Worm (Caenorhabditis elegans) whole organism, L2 larva: ENCODE results near the gene R186.3.

Experiments used
- R02D3.7 ChIP-seq: fragments of 150-350 bp; optimal IDR thresholded peaks from 2 replicates; lab custom pipeline; 2014; ENCODE audit warnings: missing biosample characterization, missing genetic modification characterization
- blmp-1 ChIP-seq: sonication (generic microtip); optimal IDR thresholded peaks from 2 replicates; lab custom pipeline; 2017; ENCODE audit warnings: missing genetic modification characterization, mild to moderate bottlenecking, missing compliant biosample characterization, antibody characterized with exemption, moderate library complexity; ENCODE audit not compliant: insufficient read depth
- lin-13 ChIP-seq: fragments of 150-350 bp; optimal IDR thresholded peaks from 2 replicates; lab custom pipeline; 2014; ENCODE audit warnings: missing biosample characterization, missing genetic modification reagents, missing genetic modification characterization
- lin-39 ChIP-seq: fragments of 150-350 bp; optimal IDR thresholded peaks from 2 replicates; lab custom pipeline; 2014; ENCODE audit warnings: missing biosample characterization, missing genetic modification reagents, missing genetic modification characterization
- nhr-21 ChIP-seq: fragments of 150-350 bp; optimal IDR thresholded peaks from 2 replicates; lab custom pipeline; 2014; ENCODE audit warnings: missing biosample characterization, missing genetic modification characterization
- nhr-23 ChIP-seq: fragments of 150-350 bp; optimal IDR thresholded peaks from 2 replicates; lab custom pipeline; 2014; ENCODE audit warnings: missing biosample characterization, missing genetic modification reagents, missing genetic modification characterization
- nhr-25 ChIP-seq: fragments of 150-350 bp; sonication (generic microtip); optimal IDR thresholded peaks from 3 replicates; lab custom pipeline; 2014; ENCODE audit warnings: missing biosample characterization, missing genetic modification characterization
- nhr-77 ChIP-seq: fragments of 150-350 bp; optimal IDR thresholded peaks from 2 replicates; lab custom pipeline; 2014; ENCODE audit warnings: missing biosample characterization, missing genetic modification characterization
- skn-1 ChIP-seq: sonication (generic microtip); optimal IDR thresholded peaks from 2 replicates; lab custom pipeline; 2017; ENCODE audit warnings: missing biosample characterization, missing genetic modification characterization
- unc-39 ChIP-seq: fragments of 150-350 bp; optimal IDR thresholded peaks from 2 replicates; lab custom pipeline; 2014; ENCODE audit warnings: missing biosample characterization, missing genetic modification characterization
- unc-62 ChIP-seq: fragments of 150-350 bp; optimal IDR thresholded peaks from 2 replicates; lab custom pipeline; 2014; ENCODE audit warnings: missing biosample characterization, missing genetic modification reagents, missing genetic modification characterization
- zag-1 ChIP-seq: fragments of 150-350 bp; optimal IDR thresholded peaks from 2 replicates; lab custom pipeline; 2014; ENCODE audit warnings: missing biosample characterization, missing genetic modification characterization
- ztf-11 ChIP-seq: sonication (generic microtip); optimal IDR thresholded peaks from 2 replicates; lab custom pipeline; 2017; ENCODE audit warnings: missing biosample characterization, missing genetic modification characterization

- TF ChIP-seq lin-13: no peak
- TF ChIP-seq R02D3.7 (tag; lab: Kevin White, UChicago): no peak
- TF ChIP-seq nhr-25 (tag; lab: Kevin White, UChicago): peak; percentile 46
- peak; percentile 13 for TF ChIP-seq zag-1
- no peak for TF ChIP-seq ztf-11 (tag; lab: Kevin White, UChicago)
- TF ChIP-seq blmp-1: no peak
- no peak for TF ChIP-seq lin-39
- TF ChIP-seq nhr-23 (tag; lab: Kevin White, UChicago): no peak
- no peak for TF ChIP-seq unc-39 (tag; lab: Kevin White, UChicago)
- TF ChIP-seq skn-1 (tag; lab: Kevin White, UChicago): no peak
- no peak for TF ChIP-seq nhr-77
- TF ChIP-seq unc-62 (GFP tag; lab: Kevin White, UChicago): no peak
- TF ChIP-seq nhr-21 (tag; lab: Kevin White, UChicago): peak; percentile 57
Measured at ce11 chrV:13003378-13003777, 36.4 kb upstream of the R186.3 start.
